Fruit fly (Drosophila melanogaster): Measurements from ENCODE around the gene cysu.

DNA sequence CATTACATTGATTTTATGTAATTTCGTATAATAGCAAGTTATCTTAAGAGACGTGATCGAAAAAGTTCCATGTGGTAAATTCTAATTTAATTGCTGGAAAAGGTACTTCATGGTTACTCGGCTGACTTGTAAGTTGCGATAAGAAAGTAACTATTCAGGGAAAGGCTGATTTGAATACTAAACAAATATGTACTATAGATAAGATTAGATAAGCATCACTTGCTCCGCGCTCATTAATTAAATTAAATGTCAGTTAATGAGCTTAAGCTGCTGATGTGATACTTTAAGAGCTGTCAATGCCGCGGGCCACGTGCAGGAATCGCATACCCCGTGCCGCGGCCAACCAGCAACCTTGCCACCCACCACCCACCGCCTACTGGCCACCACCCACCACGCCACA lies 25.5 kb upstream of the cysu start:
- TF ChIP-seq usp (GFP tag; optimal IDR thresholded peaks at IDR 0.05) (no peak), pan (optimal IDR thresholded peaks at IDR 0.05) (no peak), psq (optimal IDR thresholded peaks at IDR 0.05) (no peak), EcR (GFP tag; optimal IDR thresholded peaks at IDR 0.05) (no peak)

All from whole organism.